Worm (Caenorhabditis elegans): ENCODE measurements around the gene F53F1.6.

Gene F53F1.6

DNA sequence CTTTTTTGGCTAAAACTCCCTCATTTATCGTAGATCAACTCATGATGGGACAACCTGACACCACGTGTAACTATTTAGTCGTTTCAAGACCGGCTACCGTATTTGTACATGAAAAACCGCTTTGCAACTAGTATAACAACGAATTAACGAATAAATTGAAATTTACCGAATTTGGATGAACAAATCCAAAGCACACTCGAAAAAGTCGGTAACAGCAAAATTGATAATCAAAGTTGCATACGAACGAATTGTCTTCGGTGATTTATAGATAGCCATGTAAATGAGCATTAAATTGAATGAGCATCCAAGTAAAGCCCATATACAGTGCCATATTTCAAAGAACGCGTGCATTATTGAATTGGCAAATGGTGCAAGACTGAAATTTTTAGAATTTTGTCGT lies 15.0 kb upstream of the F53F1.6 start, which contains the start of gene srd-17 (continued):
- TF ChIP-seq F52B5.7 (tag; optimal IDR thresholded peaks at IDR 0.05) = no peak
- no peak for TF ChIP-seq sea-2 (GFP tag; IDR thresholded peaks at IDR 0.05)
- no peak for TF ChIP-seq ztf-22 (GFP tag; optimal IDR thresholded peaks at IDR 0.05)

DNA sequence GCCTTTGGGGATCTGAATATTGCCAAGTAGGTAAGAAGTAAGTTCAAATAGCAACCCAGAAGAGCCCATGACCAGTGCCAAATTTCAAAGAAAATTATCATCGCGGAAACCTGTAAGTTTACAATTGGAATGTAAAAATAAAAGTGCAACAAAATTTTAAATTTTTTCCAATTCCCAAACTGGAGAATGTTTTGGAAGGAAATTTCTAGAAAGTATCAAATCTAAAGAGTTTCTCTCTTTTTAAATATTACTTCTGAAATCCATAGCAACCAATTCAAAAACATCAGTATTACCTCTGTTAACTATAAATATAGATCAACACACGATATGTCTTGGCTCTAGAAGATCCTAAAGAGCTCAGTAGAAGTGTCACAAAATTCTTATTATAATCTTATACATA lies 11.2 kb upstream of the F53F1.6 start, which contains the start of gene srd-19:
Gene srd-19, minus strand, starts transcription at position 101 of the 400 bp plus-strand sequence.
- TF ChIP-seq nhr-27 (tag; optimal IDR thresholded peaks at IDR 0.05) (no peak), ceh-100 (GFP tag; IDR thresholded peaks at IDR 0.05) (no peak), ccch-3 (GFP tag; optimal IDR thresholded peaks at IDR 0.05) (no peak), unc-62 (GFP tag; optimal IDR thresholded peaks at IDR 0.05) (no peak), madf-8 (GFP tag; conservative IDR thresholded peaks at IDR 0.05) (no peak), hlh-26 (GFP tag; conservative IDR thresholded peaks at IDR 0.05) (no peak), rec-8 (tag; optimal IDR thresholded peaks at IDR 0.05) (no peak), Y95B8A.8 (GFP tag; IDR thresholded peaks at IDR 0.05) (no peak), hsf-1 (GFP tag; IDR thresholded peaks at IDR 0.05) (no peak), dox-1 (GFP tag; IDR thresholded peaks at IDR 0.05) (no peak), cebp-1 (GFP tag; IDR thresholded peaks at IDR 0.05) (no peak), cebp-1 (tag; optimal IDR thresholded peaks at IDR 0.05) (no peak), pha-4 (tag; optimal IDR thresholded peaks at IDR 0.05) (no peak), ama-1 (optimal IDR thresholded peaks at IDR 0.05) (no peak), ama-1 (GFP tag; optimal IDR thresholded peaks at IDR 0.05) (no peak)

DNA sequence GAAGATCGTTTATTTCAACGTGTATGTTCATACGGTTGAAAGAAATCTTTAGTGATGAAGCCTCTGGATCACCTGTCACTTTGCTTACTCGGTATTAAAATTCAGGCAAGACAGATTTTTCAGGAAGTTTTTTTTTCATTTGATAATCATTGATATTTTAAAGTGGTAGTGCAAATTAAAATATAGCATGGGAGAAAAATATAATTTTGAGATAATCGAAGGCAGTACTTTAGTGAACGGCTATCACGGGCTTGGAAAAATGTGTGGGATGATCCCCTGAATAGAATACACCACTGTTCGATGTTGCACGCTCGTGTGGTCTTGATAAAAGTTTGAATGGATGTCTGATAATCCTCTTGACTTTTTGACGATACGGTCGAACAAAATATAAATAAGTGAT lies 10.0 kb upstream of the F53F1.6 start:
- no peak for TF ChIP-seq xnd-1 (tag; optimal IDR thresholded peaks at IDR 0.05)
- no peak for TF ChIP-seq C06A6.2 (GFP tag; conservative IDR thresholded peaks at IDR 0.05)
- TF ChIP-seq pha-4 (tag; optimal IDR thresholded peaks at IDR 0.05) = no peak
- TF ChIP-seq repo-1 (tag; optimal IDR thresholded peaks at IDR 0.05) = no peak
- TF ChIP-seq F33H1.4 (GFP tag; IDR thresholded peaks at IDR 0.05) = no peak
- TF ChIP-seq ztf-28 (GFP tag; IDR thresholded peaks at IDR 0.05) = no peak
- no peak for TF ChIP-seq snpc-3.4 (tag; optimal IDR thresholded peaks at IDR 0.05)
- no peak for TF ChIP-seq T07F8.4 (tag; optimal IDR thresholded peaks at IDR 0.05)
- no peak for TF ChIP-seq C17E4.6 (GFP tag; IDR thresholded peaks at IDR 0.05)
- TF ChIP-seq atf-7 (tag; optimal IDR thresholded peaks at IDR 0.05) = no peak
- TF ChIP-seq ztf-22 (GFP tag; optimal IDR thresholded peaks at IDR 0.05) = no peak
- no peak for TF ChIP-seq attf-3 (GFP tag; conservative IDR thresholded peaks at IDR 0.05)
- no peak for TF ChIP-seq ceh-40 (GFP tag; IDR thresholded peaks at IDR 0.05)
- TF ChIP-seq ceh-79 (tag; optimal IDR thresholded peaks at IDR 0.05) = no peak
- no peak for TF ChIP-seq sea-2 (GFP tag; IDR thresholded peaks at IDR 0.05)

DNA sequence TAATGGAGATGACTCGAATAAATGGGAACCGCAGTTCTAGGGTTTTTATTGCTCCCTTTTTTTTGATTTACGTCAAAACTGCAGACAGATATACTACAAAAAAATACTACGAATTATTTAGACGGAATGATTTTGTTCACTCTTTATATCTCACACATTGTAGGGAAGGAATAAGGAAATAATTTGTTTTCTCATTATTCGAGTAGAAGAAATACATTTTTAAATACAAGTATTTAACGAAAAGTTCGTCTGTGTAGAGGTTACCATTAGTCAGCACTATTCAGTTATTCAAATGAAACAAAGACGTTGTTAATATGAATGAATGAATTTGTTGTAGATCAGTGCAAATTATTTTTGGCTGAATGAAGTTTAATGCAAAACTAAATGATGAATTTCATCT lies 9.4 kb upstream of the F53F1.6 start, which contains the start of gene srd-18:
Gene srd-18, minus strand, starts transcription at position 101 of the 400 bp plus-strand sequence.
- TF ChIP-seq nhr-90 (tag; optimal IDR thresholded peaks at IDR 0.05) (no peak), snpc-3.4 (tag; optimal IDR thresholded peaks at IDR 0.05) (no peak), ztf-18 (tag; optimal IDR thresholded peaks at IDR 0.05) (no peak), ceh-91 (GFP tag; IDR thresholded peaks at IDR 0.05) (no peak), dpff-1 (tag; optimal IDR thresholded peaks at IDR 0.05) (no peak), sdz-38 (tag; optimal IDR thresholded peaks at IDR 0.05) (no peak), F57C9.4 (tag; optimal IDR thresholded peaks at IDR 0.05) (no peak), ceh-27 (GFP tag; optimal IDR thresholded peaks at IDR 0.05) (no peak), D2030.7 (GFP tag; IDR thresholded peaks at IDR 0.05) (no peak), ccch-3 (GFP tag; optimal IDR thresholded peaks at IDR 0.05) (no peak), attf-5 (GFP tag; optimal IDR thresholded peaks at IDR 0.05) (no peak), F23B12.7 (tag; optimal IDR thresholded peaks at IDR 0.05; ENCODE audit: insufficient read depth) (no peak), C06A6.2 (GFP tag; conservative IDR thresholded peaks at IDR 0.05) (no peak), Y53G8AR.9 (GFP tag; conservative IDR thresholded peaks at IDR 0.05) (no peak), aptf-2 (GFP tag; conservative IDR thresholded peaks at IDR 0.05) (no peak)
